Worm (Caenorhabditis elegans): ENCODE measurements around the gene C47A4.1.

Gene C47A4.1

DNA sequence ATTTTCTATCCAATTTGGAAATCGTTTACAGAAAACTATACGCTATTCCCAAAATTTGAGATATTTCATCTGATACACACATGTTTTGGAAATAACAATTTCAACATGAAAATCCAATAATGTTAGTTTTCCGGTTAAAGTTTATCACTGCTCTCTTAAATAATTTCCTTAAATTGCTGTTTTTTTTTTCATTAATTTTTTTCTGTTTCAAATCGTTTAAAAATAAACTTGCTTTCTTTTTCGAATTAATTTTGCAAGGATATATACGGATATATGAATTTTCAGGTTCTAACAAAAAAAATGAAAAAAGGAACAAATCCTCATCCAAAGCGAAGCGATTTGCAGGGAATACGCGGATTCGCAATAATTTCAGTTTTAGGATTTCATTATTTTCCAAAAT is 42.7 kb downstream of the C47A4.1 start, which contains the start of gene oac-48:
TSS of gene oac-48 (plus strand) at position 301 of the 400 bp plus-strand sequence.
- TF ChIP-seq snpc-4 (tag; optimal IDR thresholded peaks at IDR 0.05) (no peak), jun-1 (tag; optimal IDR thresholded peaks at IDR 0.05) (no peak), nhr-76 (tag; optimal IDR thresholded peaks at IDR 0.05) (no peak), ztf-11 (tag; optimal IDR thresholded peaks at IDR 0.05) (no peak), unc-62 (GFP tag; optimal IDR thresholded peaks at IDR 0.05) (no peak), sea-2 (GFP tag; optimal IDR thresholded peaks at IDR 0.05) (no peak), lsy-12 (tag; optimal IDR thresholded peaks at IDR 0.05) (no peak), nhr-67 (tag; optimal IDR thresholded peaks at IDR 0.05) (no peak), ceh-82 (tag; optimal IDR thresholded peaks at IDR 0.05) (no peak), elt-2 (tag; optimal IDR thresholded peaks at IDR 0.05) (no peak), unc-39 (tag; optimal IDR thresholded peaks at IDR 0.05) (no peak)

DNA sequence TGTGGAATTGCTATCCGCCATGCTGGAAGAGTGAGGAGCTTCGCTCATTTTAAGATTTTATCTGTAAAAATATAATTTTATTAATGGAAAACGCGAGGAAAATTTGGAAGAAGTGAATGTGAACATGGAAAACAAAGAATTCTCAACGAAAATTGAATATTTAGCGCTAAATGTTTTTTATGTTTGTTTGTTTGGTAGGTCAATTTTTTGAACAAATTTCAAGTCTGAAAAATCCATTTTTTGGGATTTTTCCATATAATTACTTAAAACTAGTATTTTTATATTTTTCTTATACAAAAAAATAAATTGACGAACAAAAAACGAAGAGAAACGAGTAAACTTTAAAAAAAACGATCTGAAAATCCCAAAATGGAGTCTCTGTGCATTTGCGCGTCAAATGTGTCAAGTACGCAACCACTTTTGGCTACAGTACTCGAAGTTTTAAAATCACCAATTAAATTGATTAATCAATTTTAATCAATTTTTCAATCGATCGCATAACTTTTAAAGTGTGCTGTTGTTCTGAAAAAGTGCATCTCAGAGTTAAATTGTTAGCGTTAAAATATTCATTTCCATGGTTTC is 49.2 kb downstream of the C47A4.1 start, which contains the start of gene fbxa-215:
TSS of gene fbxa-215 (minus strand) at position 61 of the 582 bp plus-strand sequence.
- TF ChIP-seq nhr-11 (tag; optimal IDR thresholded peaks at IDR 0.05) (no peak), nfya-1 (tag; optimal IDR thresholded peaks at IDR 0.05; ENCODE audit: insufficient read depth) (no peak), R02D3.7 (tag; optimal IDR thresholded peaks at IDR 0.05) (no peak), snpc-4 (tag; optimal IDR thresholded peaks at IDR 0.05) (no peak), nhr-67 (tag; optimal IDR thresholded peaks at IDR 0.05) (no peak), nhr-76 (tag; optimal IDR thresholded peaks at IDR 0.05) (no peak), egl-5 (tag; optimal IDR thresholded peaks at IDR 0.05) (no peak), nhr-237 (tag; optimal IDR thresholded peaks at IDR 0.05) (no peak), nhr-12 (tag; optimal IDR thresholded peaks at IDR 0.05) (no peak)
